Fruit fly (Drosophila melanogaster): ENCODE data around the gene CG11555.
A peak's percentile ranks its signal among the peaks of the same experiment; 100 is the strongest.

Gene CG11555

DNA sequence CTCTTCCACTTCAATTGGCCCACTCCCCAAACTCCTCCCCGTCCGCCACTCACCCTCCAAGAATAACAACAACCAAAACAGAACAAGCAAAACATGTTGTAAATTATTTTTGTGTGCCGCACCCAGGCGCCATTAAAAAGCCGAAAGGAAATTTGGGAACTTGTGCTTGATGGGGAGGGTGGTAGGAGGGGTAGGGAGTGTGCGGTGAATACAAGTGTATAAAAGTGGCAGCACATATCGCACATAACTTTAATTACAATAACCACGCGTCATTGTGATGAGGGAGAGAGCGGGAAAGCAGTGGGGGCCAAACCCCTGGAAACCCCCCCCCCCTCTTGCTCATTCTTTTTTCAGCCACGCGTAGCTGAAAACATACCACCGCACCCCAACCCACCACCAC, 33.5 kb downstream of the CG11555 start (continued):
- no peak for TF ChIP-seq CG18764 (GFP tag; optimal IDR thresholded peaks at IDR 0.05)
- peak; percentile 17 for TF ChIP-seq schlank (tag; optimal IDR thresholded peaks at IDR 0.05)
- TF ChIP-seq cwo (GFP tag; optimal IDR thresholded peaks at IDR 0.05): peak; percentile 19
- TF ChIP-seq CG10366 (GFP tag; IDR thresholded peaks at IDR 0.05): no peak
- TF ChIP-seq gem (tag; optimal IDR thresholded peaks at IDR 0.05): no peak
- TF ChIP-seq tin (GFP tag; optimal IDR thresholded peaks at IDR 0.05): no peak
- TF ChIP-seq CG2875 (GFP tag; optimal IDR thresholded peaks at IDR 0.05): no peak
- TF ChIP-seq run (tag; optimal IDR thresholded peaks at IDR 0.05): peak; percentile 39
- no peak for TF ChIP-seq CG13894 (tag; optimal IDR thresholded peaks at IDR 0.05)
- no peak for TF ChIP-seq CG17359 (tag; optimal IDR thresholded peaks at IDR 0.05)
- TF ChIP-seq mirr (GFP tag; optimal IDR thresholded peaks at IDR 0.05): peak; percentile 68
- no peak for TF ChIP-seq CG13424 (tag; optimal IDR thresholded peaks at IDR 0.05)
- no peak for TF ChIP-seq Nf-YC (tag; optimal IDR thresholded peaks at IDR 0.05)
- no peak for TF ChIP-seq CG4282 (GFP tag; optimal IDR thresholded peaks at IDR 0.05)
- no peak for TF ChIP-seq CG31388 (GFP tag; optimal IDR thresholded peaks at IDR 0.05)
- TF ChIP-seq Abd-B (GFP tag; optimal IDR thresholded peaks at IDR 0.05): peak; percentile 11
- no peak for TF ChIP-seq HLH54F (GFP tag; optimal IDR thresholded peaks at IDR 0.05)
- no peak for TF ChIP-seq ATbp (GFP tag; optimal IDR thresholded peaks at IDR 0.05)
- no peak for TF ChIP-seq CG2202 (tag; optimal IDR thresholded peaks at IDR 0.05)
- TF ChIP-seq CG6689 (GFP tag; IDR thresholded peaks at IDR 0.05): no peak
- no peak for TF ChIP-seq slp2 (GFP tag; optimal IDR thresholded peaks at IDR 0.05)
- no peak for TF ChIP-seq grn (GFP tag; optimal IDR thresholded peaks at IDR 0.05)
- no peak for TF ChIP-seq zfh2 (GFP tag; optimal IDR thresholded peaks at IDR 0.05)
- no peak for TF ChIP-seq cas (GFP tag; IDR thresholded peaks at IDR 0.05)
- no peak for TF ChIP-seq Dip2 (GFP tag; IDR thresholded peaks at IDR 0.05)
- no peak for TF ChIP-seq CG5180 (GFP tag; optimal IDR thresholded peaks at IDR 0.05)
- TF ChIP-seq CG10543 (GFP tag; optimal IDR thresholded peaks at IDR 0.05): peak; percentile 50
- no peak for TF ChIP-seq phol (tag; optimal IDR thresholded peaks at IDR 0.05)
- TF ChIP-seq CG11456 (GFP tag; IDR thresholded peaks at IDR 0.05): no peak
- no peak for TF ChIP-seq dpn (GFP tag; optimal IDR thresholded peaks at IDR 0.05)
- no peak for TF ChIP-seq CG12236 (GFP tag; optimal IDR thresholded peaks at IDR 0.05)
- no peak for TF ChIP-seq corto (GFP tag; optimal IDR thresholded peaks at IDR 0.05)
- no peak for TF ChIP-seq CG15011 (GFP tag; optimal IDR thresholded peaks at IDR 0.05)
- TF ChIP-seq Dll (GFP tag; IDR thresholded peaks at IDR 0.05; ENCODE audit: partially characterized antibody): no peak
- TF ChIP-seq CG12744 (GFP tag; optimal IDR thresholded peaks at IDR 0.05): no peak
- no peak for TF ChIP-seq CG12299 (tag; optimal IDR thresholded peaks at IDR 0.05)
- no peak for TF ChIP-seq CG3995 (GFP tag; optimal IDR thresholded peaks at IDR 0.05)
- TF ChIP-seq PHDP (tag; optimal IDR thresholded peaks at IDR 0.05): no peak
- no peak for TF ChIP-seq nom (GFP tag; optimal IDR thresholded peaks at IDR 0.05)
- TF ChIP-seq row (GFP tag; IDR thresholded peaks at IDR 0.05): no peak
- TF ChIP-seq CG31441 (GFP tag; IDR thresholded peaks at IDR 0.05): no peak
- no peak for TF ChIP-seq CG9876 (GFP tag; optimal IDR thresholded peaks at IDR 0.05)
- TF ChIP-seq CG7928 (GFP tag; optimal IDR thresholded peaks at IDR 0.05): no peak
- TF ChIP-seq CG33213 (GFP tag; optimal IDR thresholded peaks at IDR 0.05): no peak
- no peak for TF ChIP-seq CG12155 (GFP tag; optimal IDR thresholded peaks at IDR 0.05)
- peak; percentile 11; the same call in 1 of the 3 replicates for TF ChIP-seq sr (GFP tag; IDR thresholded peaks at IDR 0.05)
- no peak for TF ChIP-seq cad (GFP tag; optimal IDR thresholded peaks at IDR 0.05)
- TF ChIP-seq CG5953 (GFP tag; IDR thresholded peaks at IDR 0.05): no peak
- TF ChIP-seq CG11247 (GFP tag; IDR thresholded peaks at IDR 0.05): no peak
- TF ChIP-seq CG13123 (GFP tag; optimal IDR thresholded peaks at IDR 0.05): no peak
- TF ChIP-seq CG15479 (GFP tag; optimal IDR thresholded peaks at IDR 0.05): no peak
- TF ChIP-seq bsh (GFP tag; optimal IDR thresholded peaks at IDR 0.05): no peak
